Worm (Caenorhabditis elegans) whole organism, young adult: Measurements from ENCODE around the gene smcl-1.

Experiments used
- B0019.2 ChIP-seq: fragments of 200-800 bp; sonication (Bioruptor generic); conservative IDR thresholded peaks from 2 replicates; pipeline ENCODE4 v1.3.6; 2022; ENCODE audit warnings: missing genetic modification reagents, missing genetic modification characterization, missing compliant biosample characterization
- B0336.3 ChIP-seq: fragments of 200-800 bp; sonication (Bioruptor generic); IDR thresholded peaks from 2 replicates; pipeline ENCODE4 v1.3.6; 2022; ENCODE audit warnings: missing genetic modification characterization, missing compliant biosample characterization
- F49E8.2 ChIP-seq: sonication (generic microtip); optimal IDR thresholded peaks from 3 replicates; lab custom pipeline; 2017; ENCODE audit warnings: missing genetic modification characterization, mild to moderate bottlenecking, missing compliant biosample characterization, antibody characterized with exemption, moderate library complexity; ENCODE audit not compliant: insufficient read depth
- K11D2.4 ChIP-seq: fragments of 200-800 bp; sonication (Bioruptor generic); IDR thresholded peaks from 2 replicates; pipeline ENCODE4 v1.3.6; 2022; ENCODE audit warnings: missing genetic modification reagents, missing genetic modification characterization, missing compliant biosample characterization
- K12H6.12 ChIP-seq: fragments of 200-800 bp; sonication (Bioruptor generic); optimal IDR thresholded peaks from 2 replicates; lab custom pipeline; 2018; ENCODE audit warnings: mild to moderate bottlenecking, missing genetic modification characterization, missing compliant biosample characterization
- Y53F4B.3 ChIP-seq: fragments of 200-800 bp; sonication (Bioruptor generic); IDR thresholded peaks from 2 replicates; pipeline ENCODE4 v1.3.6; 2022; ENCODE audit warnings: missing genetic modification reagents, missing genetic modification characterization, missing compliant biosample characterization
- ZK185.1 ChIP-seq: sonication (generic microtip); optimal IDR thresholded peaks from 2 replicates; lab custom pipeline; 2016; ENCODE audit warnings: mild to moderate bottlenecking, missing genetic modification characterization, missing compliant biosample characterization; ENCODE audit not compliant: poor library complexity, severe bottlenecking
- atf-7 ChIP-seq: sonication (generic microtip); optimal IDR thresholded peaks from 2 replicates; lab custom pipeline; 2017; ENCODE audit warnings: mild to moderate bottlenecking, missing genetic modification characterization, missing compliant biosample characterization
- athp-1 ChIP-seq: sonication (generic microtip); optimal IDR thresholded peaks from 2 replicates; lab custom pipeline; 2017; ENCODE audit warnings: mild to moderate bottlenecking, missing genetic modification characterization, missing compliant biosample characterization
- cebp-1 ChIP-seq, 2 experiments: fragments of 200-800 bp in 1 of 2; sonication (Bioruptor generic) in 1 of 2; sonication (generic microtip) in 1 of 2; IDR thresholded peaks in 1 of 2; optimal IDR thresholded peaks in 1 of 2; 2 replicates each; pipeline versions ENCODE4 v1.3.6 to Lab custom; 2017 to 2022; ENCODE audit warnings: missing compliant biosample characterization in 2 of 2, missing genetic modification characterization in 2 of 2, mild to moderate bottlenecking in 1 of 2, missing genetic modification reagents in 1 of 2, moderate library complexity in 1 of 2
- ceh-40 ChIP-seq: fragments of 200-800 bp; sonication (Bioruptor generic); IDR thresholded peaks from 2 replicates; pipeline ENCODE4 v1.3.6; 2022; ENCODE audit warnings: missing genetic modification characterization, missing compliant biosample characterization
- ceh-58 ChIP-seq: fragments of 200-800 bp; sonication (Bioruptor generic); IDR thresholded peaks from 2 replicates; pipeline ENCODE4 v1.3.6; 2022; ENCODE audit warnings: missing genetic modification characterization, missing compliant biosample characterization
- egl-44 ChIP-seq: fragments of 200-800 bp; sonication (Bioruptor generic); IDR thresholded peaks from 2 replicates; pipeline ENCODE4 v1.3.6; 2022; ENCODE audit warnings: missing genetic modification reagents, missing genetic modification characterization, missing compliant biosample characterization
- egrh-3 ChIP-seq: fragments of 200-800 bp; sonication (Bioruptor generic); IDR thresholded peaks from 2 replicates; pipeline ENCODE4 v1.3.6; 2022; ENCODE audit warnings: missing genetic modification reagents, missing genetic modification characterization, missing compliant biosample characterization
- ekl-4 ChIP-seq: fragments of 200-800 bp; sonication (Bioruptor generic); IDR thresholded peaks from 2 replicates; pipeline ENCODE4 v1.3.6; 2022; ENCODE audit warnings: missing genetic modification reagents, missing genetic modification characterization, missing compliant biosample characterization
- ets-4 ChIP-seq: fragments of 200-800 bp; sonication (Bioruptor generic); optimal IDR thresholded peaks from 2 replicates; lab custom pipeline; 2018; ENCODE audit warnings: mild to moderate bottlenecking, missing genetic modification characterization, missing compliant biosample characterization
- him-1 ChIP-seq: sonication (generic microtip); optimal IDR thresholded peaks from 2 replicates; lab custom pipeline; 2016; ENCODE audit warnings: missing genotype, missing genetic modification reagents, missing genetic modification characterization, missing compliant biosample characterization
- hlh-26 ChIP-seq: fragments of 200-800 bp; sonication (Bioruptor generic); conservative IDR thresholded peaks from 2 replicates; pipeline ENCODE4 v1.3.6; 2022; ENCODE audit warnings: missing genetic modification reagents, missing genetic modification characterization, missing compliant biosample characterization
- hmg-1.2 ChIP-seq: fragments of 200-800 bp; sonication (Bioruptor generic); IDR thresholded peaks from 2 replicates; pipeline ENCODE4 v1.3.6; 2022; ENCODE audit warnings: missing genetic modification reagents, missing genetic modification characterization, missing compliant biosample characterization
- hrde-1 ChIP-seq: sonication (generic microtip); optimal IDR thresholded peaks from 2 replicates; lab custom pipeline; 2016; ENCODE audit warnings: missing genetic modification characterization, mild to moderate bottlenecking, missing compliant biosample characterization, moderate library complexity, missing genotype, missing genetic modification reagents, borderline replicate concordance
- let-607 ChIP-seq, 2 experiments: fragments of 200-800 bp in 1 of 2; sonication (Bioruptor generic) in 1 of 2; sonication (generic microtip) in 1 of 2; optimal IDR thresholded peaks; 2 replicates each; lab custom pipeline; 2016 to 2018; ENCODE audit warnings: mild to moderate bottlenecking in 2 of 2, missing compliant biosample characterization in 2 of 2, missing genetic modification characterization in 2 of 2, moderate library complexity in 2 of 2, missing genotype in 1 of 2
- lir-1 ChIP-seq: fragments of 200-800 bp; sonication (Bioruptor generic); conservative IDR thresholded peaks from 2 replicates; pipeline ENCODE4 v1.3.6; 2022; ENCODE audit warnings: missing genetic modification reagents, missing genetic modification characterization, missing compliant biosample characterization
- madf-3 ChIP-seq: fragments of 200-800 bp; sonication (Bioruptor generic); IDR thresholded peaks from 2 replicates; pipeline ENCODE4 v1.3.6; 2022; ENCODE audit warnings: missing genetic modification reagents, missing genetic modification characterization, missing compliant biosample characterization
- mel-28 ChIP-seq: sonication (generic microtip); optimal IDR thresholded peaks from 2 replicates; lab custom pipeline; 2016; ENCODE audit warnings: borderline replicate concordance, mild to moderate bottlenecking, missing genetic modification characterization, missing compliant biosample characterization
- mxl-1 ChIP-seq: sonication (generic microtip); optimal IDR thresholded peaks from 2 replicates; lab custom pipeline; 2016; ENCODE audit warnings: missing genetic modification characterization, missing compliant biosample characterization
- nfya-1 ChIP-seq: sonication (generic microtip); optimal IDR thresholded peaks from 2 replicates; lab custom pipeline; 2017; ENCODE audit warnings: antibody characterized with exemption, missing compliant biosample characterization, missing genetic modification characterization, borderline replicate concordance; ENCODE audit not compliant: insufficient read depth
- nfyb-1 ChIP-seq: fragments of 200-800 bp; sonication (Bioruptor generic); IDR thresholded peaks from 2 replicates; pipeline ENCODE4 v1.3.6; 2022; ENCODE audit warnings: missing genetic modification reagents, missing genetic modification characterization, missing compliant biosample characterization
- nhr-80 ChIP-seq: sonication (generic microtip); optimal IDR thresholded peaks from 2 replicates; lab custom pipeline; 2016; ENCODE audit warnings: missing genetic modification characterization, missing compliant biosample characterization
- nhr-90 ChIP-seq: sonication (generic microtip); optimal IDR thresholded peaks from 2 replicates; lab custom pipeline; 2016; ENCODE audit warnings: missing genotype, mild to moderate bottlenecking, missing genetic modification characterization, missing compliant biosample characterization
- pha-4 ChIP-seq: fragments of 150-350 bp; sonication (generic microtip); optimal IDR thresholded peaks from 2 replicates; lab custom pipeline; 2014; ENCODE audit warnings: missing biosample characterization, missing genetic modification reagents, missing genetic modification characterization
- rpc-1 ChIP-seq, 2 experiments: fragments of 150-350 bp in 1 of 2; sonication (generic microtip) in 1 of 2; optimal IDR thresholded peaks; 2 replicates each; lab custom pipeline; 2014 to 2018; ENCODE audit warnings: missing biosample characterization in 1 of 2, missing genetic modification characterization in 1 of 2, missing genetic modification reagents in 1 of 2, missing genotype in 1 of 2
- snpc-3.4 ChIP-seq: sonication (generic microtip); optimal IDR thresholded peaks from 2 replicates; lab custom pipeline; 2017; ENCODE audit warnings: missing genetic modification characterization, mild to moderate bottlenecking, missing compliant biosample characterization, antibody characterized with exemption, moderate library complexity, missing genotype, missing genetic modification reagents
- unc-130 ChIP-seq: sonication (generic microtip); optimal IDR thresholded peaks from 2 replicates; lab custom pipeline; 2016; ENCODE audit warnings: missing genetic modification reagents, missing genetic modification characterization, missing compliant biosample characterization
- unc-62 ChIP-seq: fragments of 150-350 bp; optimal IDR thresholded peaks from 2 replicates; lab custom pipeline; 2014; ENCODE audit warnings: missing biosample characterization, missing genetic modification reagents, missing genetic modification characterization
- ztf-22 ChIP-seq: fragments of 200-800 bp; sonication (Bioruptor generic); optimal IDR thresholded peaks from 2 replicates; lab custom pipeline; 2018; ENCODE audit warnings: mild to moderate bottlenecking, missing genetic modification characterization, moderate library complexity, missing compliant biosample characterization
- ztf-26 ChIP-seq: sonication (generic microtip); optimal IDR thresholded peaks from 2 replicates; lab custom pipeline; 2017; ENCODE audit warnings: missing genetic modification characterization, missing compliant biosample characterization

The smcl-1 gene

ce11 chrX:11666545-11667177 is 26.6 kb upstream of the smcl-1 start, which contains the start of gene noca-2:
noca-2 (plus strand) TSS chrX:11667127.
- TF ChIP-seq hmg-1.2 (GFP tag; lab: Robert Waterston, UW) (peak; percentile 73; the same call in 1 of the 2 replicates), nfyb-1 (GFP tag; lab: Robert Waterston, UW) (0 out of 2 replicates have a peak, but pooled peaks have one; percentile 49), ztf-22 (no peak)

- no peak for TF ChIP-seq hrde-1 (tag; lab: Kevin White, UChicago)
Observed at ce11 chrX:11673063-11673759, 20.1 kb upstream of the smcl-1 start.

- TF ChIP-seq K12H6.12 (tag; lab: Kevin White, UChicago) (no peak), egrh-3 (GFP tag; lab: Robert Waterston, UW) (no peak), lir-1 (GFP tag; lab: Robert Waterston, UW) (no peak), B0019.2 (GFP tag; lab: Robert Waterston, UW) (no peak), mxl-1 (tag; lab: Kevin White, UChicago) (no peak)
Observed at ce11 chrX:11675573-11675972, 17.7 kb upstream of the smcl-1 start.

- TF ChIP-seq ekl-4 (GFP tag; lab: Robert Waterston, UW) (no peak), pha-4 (tag; lab: Kevin White, UChicago) (peak; percentile 59), ZK185.1 (tag; lab: Kevin White, UChicago) (peak; percentile 24), F49E8.2 (no peak), atf-7 (tag; lab: Kevin White, UChicago) (peak; percentile 45), nhr-90 (tag; lab: Kevin White, UChicago) (no peak), nhr-80 (tag; lab: Kevin White, UChicago) (peak; percentile 89), let-607 (tag; optimal IDR thresholded peaks at IDR 0.05; lab: Kevin White, UChicago) (peak; percentile 30 to 48), unc-62 (GFP tag; lab: Kevin White, UChicago) (peak; percentile 19), ets-4 (GFP tag; lab: Kevin White, UChicago) (peak; percentile 4), cebp-1 (GFP tag; IDR thresholded peaks at IDR 0.05; lab: Robert Waterston, UW) (peak; percentile 25; the same call in 1 of the 2 replicates), cebp-1 (tag; optimal IDR thresholded peaks at IDR 0.05; lab: Kevin White, UChicago) (peak; percentile 64), hlh-26 (GFP tag; lab: Robert Waterston, UW) (no peak), hmg-1.2 (GFP tag; lab: Robert Waterston, UW) (no peak)
- TF ChIP-seq, all 124 proteins: peak for 8
Observed at ce11 chrX:11679211-11679977, 13.9 kb upstream of the smcl-1 start.

- TF ChIP-seq rpc-1 (optimal IDR thresholded peaks at IDR 0.05; lab: Kevin White, UChicago) (no peak), rpc-1 (tag; optimal IDR thresholded peaks at IDR 0.05; lab: Kevin White, UChicago) (no peak), nhr-80 (tag; lab: Kevin White, UChicago) (peak; percentile 99), snpc-3.4 (tag; lab: Kevin White, UChicago) (no peak), madf-3 (GFP tag; lab: Robert Waterston, UW) (no peak), ztf-26 (tag; lab: Kevin White, UChicago) (no peak), mel-28 (tag; lab: Kevin White, UChicago) (no peak), ceh-40 (no peak), atf-7 (tag; lab: Kevin White, UChicago) (peak; percentile 61), unc-130 (GFP tag; lab: Kevin White, UChicago) (no peak), K11D2.4 (GFP tag; lab: Robert Waterston, UW) (no peak), him-1 (tag; lab: Kevin White, UChicago) (no peak), athp-1 (tag; lab: Kevin White, UChicago) (no peak), egl-44 (GFP tag; lab: Robert Waterston, UW) (no peak), Y53F4B.3 (GFP tag; lab: Robert Waterston, UW) (no peak), nfya-1 (tag; lab: Kevin White, UChicago) (no peak), hlh-26 (GFP tag; lab: Robert Waterston, UW) (no peak), B0336.3 (GFP tag; lab: Robert Waterston, UW) (no peak), ceh-58 (GFP tag; lab: Robert Waterston, UW) (no peak), ets-4 (GFP tag; lab: Kevin White, UChicago) (peak; percentile 49)
Observed at ce11 chrX:11680851-11681250, 12.4 kb upstream of the smcl-1 start, which contains the start of gene T04F8.7. T04F8.7 (minus strand) TSS chrX:11680980.
